Fruit fly (Drosophila melanogaster) whole organism, embryonic: ENCODE results near the gene CG12379.

Source experiments
- CG10274 ChIP-seq: fragments of 200-800 bp; sonication (Bioruptor generic); optimal IDR thresholded peaks from 3 replicates; lab custom pipeline; 2017; ENCODE audit warnings: missing biosample characterization, mild to moderate bottlenecking, missing genetic modification characterization
- CG10959 ChIP-seq: fragments of 200-800 bp; sonication (Bioruptor generic); IDR thresholded peaks from 2 replicates; pipeline ENCODE4 v1.3.6; 2022; ENCODE audit warnings: missing biosample characterization, missing genetic modification characterization
- CG11085 ChIP-seq: fragments of 200-800 bp; sonication (Bioruptor generic); IDR thresholded peaks from 2 replicates; pipeline ENCODE4 v1.3.6; 2022; ENCODE audit warnings: missing biosample characterization, missing genetic modification characterization
- CG12155 ChIP-seq: fragments of 200-800 bp; sonication (Bioruptor generic); optimal IDR thresholded peaks from 3 replicates; lab custom pipeline; 2016; ENCODE audit warnings: missing biosample characterization, missing genetic modification characterization
- CG13424 ChIP-seq: fragments of 200-800 bp; sonication (Bioruptor generic); optimal IDR thresholded peaks from 2 replicates; lab custom pipeline; 2019; ENCODE audit warnings: missing biosample characterization, mild to moderate bottlenecking, missing genetic modification characterization, moderate library complexity
- CG13624 ChIP-seq: fragments of 200-800 bp; sonication (Bioruptor generic); optimal IDR thresholded peaks from 2 replicates; lab custom pipeline; 2016; ENCODE audit warnings: missing biosample characterization, missing genetic modification characterization
- CG14710 ChIP-seq: fragments of 200-800 bp; sonication (Bioruptor generic); optimal IDR thresholded peaks from 3 replicates; lab custom pipeline; 2019; ENCODE audit warnings: missing biosample characterization, mild to moderate bottlenecking, missing genetic modification characterization, moderate library complexity
- CG15269 ChIP-seq: fragments of 200-800 bp; sonication (Bioruptor generic); optimal IDR thresholded peaks from 2 replicates; lab custom pipeline; 2018; ENCODE audit warnings: missing biosample characterization, mild to moderate bottlenecking, missing genetic modification characterization, moderate library complexity
- CG15514 ChIP-seq: fragments of 200-800 bp; sonication (Bioruptor generic); optimal IDR thresholded peaks from 3 replicates; lab custom pipeline; 2017; ENCODE audit warnings: missing biosample characterization, missing genetic modification characterization, mild to moderate bottlenecking, moderate library complexity, missing genetic modification reagents
- CG1603 ChIP-seq: fragments of 200-800 bp; sonication (Bioruptor generic); optimal IDR thresholded peaks from 2 replicates; lab custom pipeline; 2019; ENCODE audit warnings: missing biosample characterization, mild to moderate bottlenecking, missing genetic modification characterization, moderate library complexity
- CG16779 ChIP-seq: fragments of 200-800 bp; sonication (Bioruptor generic); IDR thresholded peaks from 2 replicates; pipeline ENCODE4 v1.3.6; 2022; ENCODE audit warnings: missing biosample characterization, missing genetic modification characterization
- CG16863 ChIP-seq: fragments of 200-800 bp; sonication (Bioruptor generic); optimal IDR thresholded peaks from 3 replicates; lab custom pipeline; 2016; ENCODE audit warnings: missing biosample characterization, missing genetic modification characterization
- CG17186 ChIP-seq: fragments of 200-800 bp; sonication (Bioruptor generic); optimal IDR thresholded peaks from 3 replicates; lab custom pipeline; 2017; ENCODE audit warnings: missing biosample characterization, missing genetic modification reagents, missing genetic modification characterization
- CG17359 ChIP-seq: fragments of 200-800 bp; sonication (Bioruptor generic); optimal IDR thresholded peaks from 3 replicates; lab custom pipeline; 2018; ENCODE audit warnings: missing biosample characterization, mild to moderate bottlenecking, missing genetic modification characterization, moderate library complexity
- CG18599 ChIP-seq: fragments of 200-800 bp; sonication (Bioruptor generic); optimal IDR thresholded peaks from 3 replicates; lab custom pipeline; 2017; ENCODE audit warnings: missing biosample characterization, missing genetic modification characterization, mild to moderate bottlenecking, moderate library complexity, missing genetic modification reagents
- CG2199 ChIP-seq: fragments of 200-800 bp; sonication (Bioruptor generic); IDR thresholded peaks from 3 replicates; pipeline ENCODE4 v1.3.6; 2022; ENCODE audit warnings: missing biosample characterization, missing genetic modification characterization
- CG2875 ChIP-seq: fragments of 200-800 bp; sonication (Bioruptor generic); optimal IDR thresholded peaks from 2 replicates; lab custom pipeline; 2017; ENCODE audit warnings: missing biosample characterization, mild to moderate bottlenecking, missing genetic modification characterization, missing genetic modification reagents
- CG30020 ChIP-seq: fragments of 200-800 bp; optimal IDR thresholded peaks from 2 replicates; lab custom pipeline; 2019; ENCODE audit warnings: missing biosample characterization, mild to moderate bottlenecking, missing genetic modification characterization, moderate library complexity
- CG31441 ChIP-seq: fragments of 200-800 bp; sonication (Bioruptor generic); IDR thresholded peaks from 2 replicates; pipeline ENCODE4 v1.3.6; 2022; ENCODE audit warnings: missing biosample characterization, missing genetic modification characterization
- CG34376 ChIP-seq: fragments of 200-800 bp; sonication (Bioruptor generic); optimal IDR thresholded peaks from 2 replicates; lab custom pipeline; 2018; ENCODE audit warnings: missing biosample characterization, mild to moderate bottlenecking, missing genetic modification characterization
- CG3995 ChIP-seq: fragments of 200-800 bp; sonication (Bioruptor generic); optimal IDR thresholded peaks from 3 replicates; lab custom pipeline; 2016; ENCODE audit warnings: missing biosample characterization, missing genetic modification characterization
- CG6791 ChIP-seq: fragments of 200-800 bp; sonication (Bioruptor generic); IDR thresholded peaks from 3 replicates; pipeline ENCODE4 v1.3.6; 2022; ENCODE audit warnings: missing biosample characterization, missing genetic modification characterization; ENCODE audit not compliant: partially characterized antibody
- CG7987 ChIP-seq: fragments of 200-800 bp; sonication (Bioruptor generic); optimal IDR thresholded peaks from 2 replicates; lab custom pipeline; 2018; ENCODE audit warnings: missing biosample characterization, mild to moderate bottlenecking, missing genetic modification characterization, moderate library complexity
- CG8944 ChIP-seq: fragments of 200-800 bp; sonication (Bioruptor generic); optimal IDR thresholded peaks from 3 replicates; lab custom pipeline; 2016; ENCODE audit warnings: missing biosample characterization, missing genetic modification characterization
- CG9609 ChIP-seq: fragments of 200-800 bp; sonication (Bioruptor generic); optimal IDR thresholded peaks from 3 replicates; lab custom pipeline; 2016; ENCODE audit warnings: missing biosample characterization, missing genetic modification characterization
- CG9932 ChIP-seq: fragments of 200-800 bp; sonication (Bioruptor generic); IDR thresholded peaks from 2 replicates; pipeline ENCODE4 v1.3.6; 2022; ENCODE audit warnings: missing biosample characterization, missing genetic modification characterization
- CTCF ChIP-seq: fragments of 200-800 bp; sonication (Bioruptor generic); optimal IDR thresholded peaks from 2 replicates; lab custom pipeline; 2017; ENCODE audit warnings: missing biosample characterization, mild to moderate bottlenecking, missing genetic modification characterization, moderate library complexity
- Dfd ChIP-seq, 2 experiments: fragments of >200 bp; optimal IDR thresholded peaks; 2 replicates each; lab custom pipeline; 2017; ENCODE audit warnings: missing biosample characterization in 2 of 2, missing genetic modification characterization in 2 of 2
- Dll ChIP-seq: fragments of 200-800 bp; sonication (Bioruptor generic); IDR thresholded peaks from 4 replicates; pipeline ENCODE4 v1.3.6; 2022; ENCODE audit warnings: missing biosample characterization, missing genetic modification characterization; ENCODE audit not compliant: partially characterized antibody
- HmgD ChIP-seq: fragments of 200-800 bp; sonication (Bioruptor generic); optimal IDR thresholded peaks from 3 replicates; lab custom pipeline; 2016; ENCODE audit warnings: missing biosample characterization, missing genetic modification characterization
- MBD-R2 ChIP-seq: fragments of 200-800 bp; sonication (Bioruptor generic); IDR thresholded peaks from 2 replicates; pipeline ENCODE4 v1.3.6; 2022; ENCODE audit warnings: missing biosample characterization, missing genetic modification characterization
- Mes4 ChIP-seq: fragments of 200-800 bp; sonication (Bioruptor generic); optimal IDR thresholded peaks from 2 replicates; lab custom pipeline; 2016; ENCODE audit warnings: missing biosample characterization, missing genetic modification characterization
- Myb ChIP-seq: fragments of 200-800 bp; sonication (Bioruptor generic); optimal IDR thresholded peaks from 2 replicates; lab custom pipeline; 2016; ENCODE audit warnings: missing biosample characterization, missing genetic modification characterization
- Nf-YB ChIP-seq: fragments of 200-800 bp; sonication (Bioruptor generic); optimal IDR thresholded peaks from 3 replicates; lab custom pipeline; 2019; ENCODE audit warnings: missing biosample characterization, mild to moderate bottlenecking, missing genetic modification characterization, moderate library complexity
- Rx ChIP-seq: fragments of 200-800 bp; sonication (Bioruptor generic); IDR thresholded peaks from 2 replicates; pipeline ENCODE4 v1.3.6; 2022; ENCODE audit warnings: missing biosample characterization, missing genetic modification characterization
- Sry-δ ChIP-seq: fragments of 200-800 bp; sonication (Bioruptor generic); optimal IDR thresholded peaks from 2 replicates; lab custom pipeline; 2016; ENCODE audit warnings: missing biosample characterization, missing genetic modification characterization
- ab ChIP-seq: fragments of 200-800 bp; sonication (Bioruptor generic); optimal IDR thresholded peaks from 2 replicates; lab custom pipeline; 2016; ENCODE audit warnings: missing biosample characterization, missing genetic modification characterization
- bbx ChIP-seq: fragments of 200-800 bp; sonication (Bioruptor generic); IDR thresholded peaks from 2 replicates; pipeline ENCODE4 v1.3.6; 2022; ENCODE audit warnings: missing biosample characterization, missing genetic modification characterization; ENCODE audit not compliant: partially characterized antibody
- chn ChIP-seq: fragments of 200-800 bp; sonication (Bioruptor generic); optimal IDR thresholded peaks from 2 replicates; lab custom pipeline; 2016; ENCODE audit warnings: missing biosample characterization, missing genetic modification characterization
- crp ChIP-seq, 2 experiments: fragments of 200-800 bp; sonication (Bioruptor generic); optimal IDR thresholded peaks; 2 replicates in 1 of 2; 3 replicates in 1 of 2; lab custom pipeline; 2017; ENCODE audit warnings: missing biosample characterization in 2 of 2, missing genetic modification characterization in 2 of 2, mild to moderate bottlenecking in 1 of 2, moderate library complexity in 1 of 2
- dm ChIP-seq: fragments of 200-800 bp; sonication (Bioruptor generic); optimal IDR thresholded peaks from 3 replicates; lab custom pipeline; 2016; ENCODE audit warnings: missing biosample characterization, missing genetic modification characterization
- dysf ChIP-seq: fragments of 200-800 bp; sonication (Bioruptor generic); IDR thresholded peaks from 3 replicates; pipeline ENCODE4 v1.3.6; 2022; ENCODE audit warnings: missing biosample characterization, missing genetic modification characterization
- emc ChIP-seq: fragments of 200-800 bp; sonication (Bioruptor generic); optimal IDR thresholded peaks from 2 replicates; lab custom pipeline; 2016; ENCODE audit warnings: missing biosample characterization, missing genetic modification characterization
- gfzf ChIP-seq: fragments of 200-800 bp; sonication (Bioruptor generic); optimal IDR thresholded peaks from 2 replicates; lab custom pipeline; 2016; ENCODE audit warnings: missing biosample characterization, mild to moderate bottlenecking, missing genetic modification characterization, moderate library complexity
- ken ChIP-seq: fragments of 200-800 bp; sonication (Bioruptor generic); IDR thresholded peaks from 3 replicates; pipeline ENCODE4 v1.3.6; 2022; ENCODE audit warnings: missing biosample characterization, missing genetic modification characterization
- knrl ChIP-seq: fragments of 200-800 bp; sonication (Bioruptor generic); IDR thresholded peaks from 3 replicates; pipeline ENCODE4 v1.3.6; 2022; ENCODE audit warnings: missing biosample characterization, missing genetic modification characterization; ENCODE audit not compliant: partially characterized antibody
- lmd ChIP-seq: fragments of 200-800 bp; sonication (Bioruptor generic); IDR thresholded peaks from 2 replicates; pipeline ENCODE4 v1.3.6; 2022; ENCODE audit warnings: missing biosample characterization, missing genetic modification characterization
- pita ChIP-seq: fragments of 200-800 bp; sonication (Bioruptor generic); optimal IDR thresholded peaks from 2 replicates; lab custom pipeline; 2017; ENCODE audit warnings: missing biosample characterization, mild to moderate bottlenecking, missing genetic modification characterization
- scrt ChIP-seq: fragments of 200-800 bp; sonication (Bioruptor generic); optimal IDR thresholded peaks from 2 replicates; lab custom pipeline; 2018; ENCODE audit warnings: missing biosample characterization, mild to moderate bottlenecking, missing genetic modification characterization, moderate library complexity
- sug ChIP-seq: fragments of 200-800 bp; optimal IDR thresholded peaks from 2 replicates; lab custom pipeline; 2019; ENCODE audit warnings: missing biosample characterization, mild to moderate bottlenecking, missing genetic modification characterization, moderate library complexity
- wek ChIP-seq: fragments of 200-800 bp; sonication (Bioruptor generic); optimal IDR thresholded peaks from 3 replicates; lab custom pipeline; 2018; ENCODE audit warnings: missing biosample characterization, mild to moderate bottlenecking, missing genetic modification characterization, moderate library complexity

The CG12379 gene

DNA sequence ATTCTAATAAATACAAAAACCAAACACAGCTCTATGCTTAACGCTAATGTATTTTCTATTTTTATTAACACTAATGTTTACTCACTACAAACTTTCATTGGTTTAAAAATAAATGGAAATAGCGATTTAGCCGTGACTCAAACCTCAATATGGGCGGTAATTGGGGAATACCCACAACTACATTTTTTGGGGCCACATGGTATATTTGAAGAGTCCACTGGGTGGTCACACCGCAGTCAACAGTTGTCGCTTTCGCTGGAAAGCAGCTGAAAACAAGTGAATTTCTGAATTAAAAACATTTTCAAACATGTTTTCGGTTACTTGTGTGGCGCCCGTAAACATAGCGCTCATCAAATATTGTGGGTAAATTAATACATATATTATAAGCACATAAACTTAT lies 15.1 kb upstream of the CG12379 start, which contains the start of gene Mvd (continued):
- TF ChIP-seq ab (GFP tag; lab: Kevin White, UChicago) (no peak), dysf (GFP tag; lab: Robert Waterston, UW) (no peak), knrl (GFP tag; lab: Robert Waterston, UW) (peak; percentile 10; the same call in 1 of the 3 replicates), CG18599 (no peak), CG16779 (GFP tag; lab: Robert Waterston, UW) (no peak), CG15269 (no peak), Sry-δ (GFP tag; lab: Kevin White, UChicago) (peak; percentile 53), sug (tag; lab: Kevin White, UChicago) (peak; percentile 35), CG34376 (GFP tag; lab: Kevin White, UChicago) (peak; percentile 7), CG30020 (peak; percentile 39), Nf-YB (no peak), CG1603 (tag; lab: Kevin White, UChicago) (peak; percentile 84), scrt (GFP tag; lab: Kevin White, UChicago) (peak; percentile 80), CG11085 (no peak), MBD-R2 (GFP tag; lab: Robert Waterston, UW) (peak; percentile 78), CG7987 (GFP tag; lab: Kevin White, UChicago) (peak; percentile 19), chn (GFP tag; lab: Kevin White, UChicago) (no peak), Rx (GFP tag; lab: Robert Waterston, UW) (no peak), CG9932 (GFP tag; lab: Robert Waterston, UW) (no peak), gfzf (GFP tag; lab: Kevin White, UChicago) (peak; percentile 94), CG12155 (GFP tag; lab: Kevin White, UChicago) (no peak), CG13624 (GFP tag; lab: Kevin White, UChicago) (peak; percentile 19), emc (GFP tag; lab: Kevin White, UChicago) (no peak), CTCF (GFP tag; lab: Kevin White, UChicago) (peak; percentile 68), CG17186 (GFP tag; lab: Kevin White, UChicago) (peak; percentile 26), crp (GFP tag; optimal IDR thresholded peaks at IDR 0.05; lab: Kevin White, UChicago) (peak in 1 of 2 experiments; percentile 52), Mes4 (GFP tag; lab: Kevin White, UChicago) (no peak), ken (GFP tag; lab: Robert Waterston, UW) (peak; percentile 6; the same call in 1 of the 3 replicates), CG2199 (GFP tag; lab: Robert Waterston, UW) (0 out of 3 replicates have a peak, but pooled peaks have one; percentile 24), CG15514 (GFP tag; lab: Kevin White, UChicago) (peak; percentile 81), CG14710 (peak; percentile 75), CG31441 (GFP tag; lab: Robert Waterston, UW) (no peak), Myb (GFP tag; lab: Kevin White, UChicago) (peak; percentile 53), HmgD (no peak), CG13424 (tag; lab: Kevin White, UChicago) (no peak), lmd (GFP tag; lab: Robert Waterston, UW) (no peak), CG2875 (GFP tag; lab: Kevin White, UChicago) (no peak), Dll (0 out of 4 replicates have a peak, but pooled peaks have one; percentile 17), CG9609 (GFP tag; lab: Kevin White, UChicago) (no peak), CG8944 (GFP tag; lab: Kevin White, UChicago) (peak; percentile 16), dm (peak; percentile 46), CG3995 (peak; percentile 89), CG10274 (no peak), Dfd (GFP tag; optimal IDR thresholded peaks at IDR 0.05; lab: Kevin White, UChicago) (no peak), CG6791 (GFP tag; lab: Robert Waterston, UW) (no peak), bbx (peak; percentile 45), CG17359 (tag; lab: Kevin White, UChicago) (no peak), CG16863 (GFP tag; lab: Kevin White, UChicago) (no peak), pita (GFP tag; lab: Kevin White, UChicago) (peak; percentile 65), wek (GFP tag; lab: Kevin White, UChicago) (peak; percentile 99), CG10959 (GFP tag; lab: Robert Waterston, UW) (no peak)
